Worm (Caenorhabditis elegans): Measurements from ENCODE around the gene C35D10.7.

ce11 chrIII:4895313-4895712 is 39.3 kb downstream of the C35D10.7 start:
- no peak for TF ChIP-seq lin-13 (tag; optimal IDR thresholded peaks at IDR 0.05)
- TF ChIP-seq mab-5 (tag; optimal IDR thresholded peaks at IDR 0.05), result no peak
- TF ChIP-seq blmp-1 (tag; optimal IDR thresholded peaks at IDR 0.05), result no peak
- TF ChIP-seq cnd-1 (tag; optimal IDR thresholded peaks at IDR 0.05), result no peak
- no peak for TF ChIP-seq nhr-28 (tag; optimal IDR thresholded peaks at IDR 0.05)
- no peak for TF ChIP-seq nhr-2 (tag; optimal IDR thresholded peaks at IDR 0.05)
- no peak for TF ChIP-seq elt-3 (tag; optimal IDR thresholded peaks at IDR 0.05)

Measured in whole organism, mixed stage, embryonic.